Worm (Caenorhabditis elegans) whole organism, young adult: ENCODE measurements around the gene cua-1.

Experiments used
- D2030.7 ChIP-seq: fragments of 200-800 bp; sonication (Bioruptor generic); IDR thresholded peaks from 2 replicates; pipeline ENCODE4 v1.3.6; 2022; ENCODE audit warnings: missing genetic modification reagents, missing genetic modification characterization, missing compliant biosample characterization
- F10E7.11 ChIP-seq: sonication (generic microtip); optimal IDR thresholded peaks from 2 replicates; lab custom pipeline; 2017; ENCODE audit warnings: mild to moderate bottlenecking, missing genetic modification characterization, moderate library complexity, missing compliant biosample characterization
- F23B12.7 ChIP-seq: sonication (generic microtip); optimal IDR thresholded peaks from 2 replicates; lab custom pipeline; 2017; ENCODE audit warnings: missing genetic modification characterization, mild to moderate bottlenecking, missing compliant biosample characterization, antibody characterized with exemption, moderate library complexity; ENCODE audit not compliant: insufficient read depth
- F33H1.4 ChIP-seq: fragments of 200-800 bp; sonication (Bioruptor generic); IDR thresholded peaks from 2 replicates; pipeline ENCODE4 v1.3.6; 2022; ENCODE audit warnings: missing genetic modification reagents, missing genetic modification characterization, missing compliant biosample characterization
- F57A8.1 ChIP-seq: fragments of 200-800 bp; sonication (Bioruptor generic); optimal IDR thresholded peaks from 2 replicates; lab custom pipeline; 2018; ENCODE audit warnings: mild to moderate bottlenecking, missing genetic modification characterization, moderate library complexity, missing compliant biosample characterization
- K11D2.4 ChIP-seq: fragments of 200-800 bp; sonication (Bioruptor generic); IDR thresholded peaks from 2 replicates; pipeline ENCODE4 v1.3.6; 2022; ENCODE audit warnings: missing genetic modification reagents, missing genetic modification characterization, missing compliant biosample characterization
- Y53F4B.3 ChIP-seq: fragments of 200-800 bp; sonication (Bioruptor generic); IDR thresholded peaks from 2 replicates; pipeline ENCODE4 v1.3.6; 2022; ENCODE audit warnings: missing genetic modification reagents, missing genetic modification characterization, missing compliant biosample characterization
- Y79H2A.3 ChIP-seq: fragments of 200-800 bp; sonication (Bioruptor generic); conservative IDR thresholded peaks from 2 replicates; pipeline ENCODE4 v1.3.6; 2022; ENCODE audit warnings: missing genetic modification reagents, missing genetic modification characterization, missing compliant biosample characterization
- ama-1 ChIP-seq, 3 experiments: fragments of 150-350 bp in 1 of 3; sonication (generic microtip) in 2 of 3; optimal IDR thresholded peaks; 2 replicates each; lab custom pipeline; 2014 to 2018; ENCODE audit warnings: missing biosample characterization in 2 of 3, missing genetic modification characterization in 2 of 3, missing genetic modification reagents in 2 of 3
- attf-3 ChIP-seq: fragments of 200-800 bp; sonication (Bioruptor generic); conservative IDR thresholded peaks from 2 replicates; pipeline ENCODE4 v1.3.6; 2022; ENCODE audit warnings: missing genetic modification reagents, missing genetic modification characterization, missing compliant biosample characterization
- attf-5 ChIP-seq: fragments of 200-800 bp; sonication (Bioruptor generic); optimal IDR thresholded peaks from 2 replicates; lab custom pipeline; 2018; ENCODE audit warnings: mild to moderate bottlenecking, missing genetic modification characterization, missing compliant biosample characterization
- ceh-100 ChIP-seq: fragments of 200-800 bp; sonication (Bioruptor generic); IDR thresholded peaks from 2 replicates; pipeline ENCODE4 v1.3.6; 2022; ENCODE audit warnings: missing genetic modification reagents, missing genetic modification characterization, missing compliant biosample characterization
- ceh-27 ChIP-seq: fragments of 200-800 bp; sonication (Bioruptor generic); optimal IDR thresholded peaks from 2 replicates; lab custom pipeline; 2018; ENCODE audit warnings: mild to moderate bottlenecking, missing genetic modification characterization, moderate library complexity, missing compliant biosample characterization
- ceh-40 ChIP-seq: fragments of 200-800 bp; sonication (Bioruptor generic); IDR thresholded peaks from 2 replicates; pipeline ENCODE4 v1.3.6; 2022; ENCODE audit warnings: missing genetic modification characterization, missing compliant biosample characterization
- ceh-79 ChIP-seq: sonication (generic microtip); optimal IDR thresholded peaks from 2 replicates; lab custom pipeline; 2017; ENCODE audit warnings: mild to moderate bottlenecking, missing genetic modification characterization, missing compliant biosample characterization
- ceh-91 ChIP-seq: fragments of 200-800 bp; sonication (Bioruptor generic); IDR thresholded peaks from 2 replicates; pipeline ENCODE4 v1.3.6; 2022; ENCODE audit warnings: missing genetic modification reagents, missing genetic modification characterization, missing compliant biosample characterization
- dox-1 ChIP-seq: fragments of 200-800 bp; sonication (Bioruptor generic); IDR thresholded peaks from 2 replicates; pipeline ENCODE4 v1.3.6; 2022; ENCODE audit warnings: missing genetic modification reagents, missing genetic modification characterization, missing compliant biosample characterization
- dpl-1 ChIP-seq: fragments of 150-350 bp; optimal IDR thresholded peaks from 2 replicates; lab custom pipeline; 2014; ENCODE audit warnings: missing biosample characterization, missing genetic modification reagents, missing genetic modification characterization
- efl-1 ChIP-seq: fragments of 150-350 bp; optimal IDR thresholded peaks from 2 replicates; lab custom pipeline; 2014; ENCODE audit warnings: missing biosample characterization, missing genetic modification reagents, missing genetic modification characterization
- egl-44 ChIP-seq: fragments of 200-800 bp; sonication (Bioruptor generic); IDR thresholded peaks from 2 replicates; pipeline ENCODE4 v1.3.6; 2022; ENCODE audit warnings: missing genetic modification reagents, missing genetic modification characterization, missing compliant biosample characterization
- egrh-3 ChIP-seq: fragments of 200-800 bp; sonication (Bioruptor generic); IDR thresholded peaks from 2 replicates; pipeline ENCODE4 v1.3.6; 2022; ENCODE audit warnings: missing genetic modification reagents, missing genetic modification characterization, missing compliant biosample characterization
- him-1 ChIP-seq: sonication (generic microtip); optimal IDR thresholded peaks from 2 replicates; lab custom pipeline; 2016; ENCODE audit warnings: missing genotype, missing genetic modification reagents, missing genetic modification characterization, missing compliant biosample characterization
- hlh-12 ChIP-seq: sonication (generic microtip); optimal IDR thresholded peaks from 2 replicates; lab custom pipeline; 2016; ENCODE audit warnings: missing genetic modification characterization, missing compliant biosample characterization
- let-607 ChIP-seq, 2 experiments: fragments of 200-800 bp in 1 of 2; sonication (Bioruptor generic) in 1 of 2; sonication (generic microtip) in 1 of 2; optimal IDR thresholded peaks; 2 replicates each; lab custom pipeline; 2016 to 2018; ENCODE audit warnings: mild to moderate bottlenecking in 2 of 2, missing compliant biosample characterization in 2 of 2, missing genetic modification characterization in 2 of 2, moderate library complexity in 2 of 2, missing genotype in 1 of 2
- lin-35 ChIP-seq, 3 experiments: fragments of 150-350 bp in 2 of 3; sonication (generic microtip) in 1 of 3; optimal IDR thresholded peaks; 2 replicates each; lab custom pipeline; 2014 to 2018; ENCODE audit warnings: missing biosample characterization in 3 of 3, missing genetic modification characterization in 3 of 3, missing genetic modification reagents in 3 of 3
- lin-40 ChIP-seq: sonication (generic microtip); optimal IDR thresholded peaks from 2 replicates; lab custom pipeline; 2016; ENCODE audit warnings: missing genetic modification characterization, mild to moderate bottlenecking, missing compliant biosample characterization, missing genotype, missing genetic modification reagents
- lin-54 ChIP-seq: fragments of 200-800 bp; sonication (Bioruptor generic); optimal IDR thresholded peaks from 2 replicates; lab custom pipeline; 2018; ENCODE audit warnings: mild to moderate bottlenecking, missing genetic modification characterization, missing compliant biosample characterization
- lsl-1 ChIP-seq: fragments of 200-800 bp; sonication (Bioruptor generic); optimal IDR thresholded peaks from 2 replicates; lab custom pipeline; 2018; ENCODE audit warnings: mild to moderate bottlenecking, missing genetic modification characterization, moderate library complexity, missing compliant biosample characterization
- lsy-27 ChIP-seq: sonication (generic microtip); optimal IDR thresholded peaks from 2 replicates; lab custom pipeline; 2017; ENCODE audit warnings: missing genetic modification characterization, mild to moderate bottlenecking, missing compliant biosample characterization, antibody characterized with exemption, missing genotype, borderline replicate concordance; ENCODE audit not compliant: insufficient read depth
- madf-6 ChIP-seq: fragments of 200-800 bp; sonication (Bioruptor generic); IDR thresholded peaks from 2 replicates; pipeline ENCODE4 v1.3.6; 2022; ENCODE audit warnings: missing genetic modification reagents, missing genetic modification characterization, missing compliant biosample characterization
- mcd-1 ChIP-seq: fragments of 200-800 bp; sonication (Bioruptor generic); IDR thresholded peaks from 2 replicates; pipeline ENCODE4 v1.3.6; 2022; ENCODE audit warnings: missing genetic modification reagents, missing genetic modification characterization, missing compliant biosample characterization
- nhr-27 ChIP-seq: fragments of 200-800 bp; sonication (Bioruptor generic); optimal IDR thresholded peaks from 2 replicates; lab custom pipeline; 2018; ENCODE audit warnings: mild to moderate bottlenecking, missing genetic modification characterization, moderate library complexity, missing compliant biosample characterization
- pbrm-1 ChIP-seq: fragments of 200-800 bp; sonication (Bioruptor generic); IDR thresholded peaks from 2 replicates; pipeline ENCODE4 v1.3.6; 2022; ENCODE audit warnings: missing genetic modification reagents, missing genetic modification characterization, missing compliant biosample characterization
- snpc-1.1 ChIP-seq: sonication (generic microtip); optimal IDR thresholded peaks from 2 replicates; lab custom pipeline; 2017; ENCODE audit warnings: missing genetic modification characterization, mild to moderate bottlenecking, missing compliant biosample characterization, antibody characterized with exemption, moderate library complexity, missing genotype, missing genetic modification reagents; ENCODE audit not compliant: insufficient read depth
- snpc-3.4 ChIP-seq: sonication (generic microtip); optimal IDR thresholded peaks from 2 replicates; lab custom pipeline; 2017; ENCODE audit warnings: missing genetic modification characterization, mild to moderate bottlenecking, missing compliant biosample characterization, antibody characterized with exemption, moderate library complexity, missing genotype, missing genetic modification reagents
- tbp1 ChIP-seq: fragments of 200-800 bp; sonication (Bioruptor generic); optimal IDR thresholded peaks from 2 replicates; lab custom pipeline; 2018; ENCODE audit warnings: mild to moderate bottlenecking, missing genetic modification characterization, missing compliant biosample characterization
- tbx-9 ChIP-seq: sonication (generic microtip); optimal IDR thresholded peaks from 2 replicates; lab custom pipeline; 2016; ENCODE audit warnings: borderline replicate concordance, missing genetic modification characterization, inconsistent platforms, missing compliant biosample characterization
- unc-130 ChIP-seq: sonication (generic microtip); optimal IDR thresholded peaks from 2 replicates; lab custom pipeline; 2016; ENCODE audit warnings: missing genetic modification reagents, missing genetic modification characterization, missing compliant biosample characterization
- xnd-1 ChIP-seq: sonication (generic microtip); optimal IDR thresholded peaks from 2 replicates; lab custom pipeline; 2016; ENCODE audit warnings: missing genotype, missing genetic modification reagents, missing genetic modification characterization, missing compliant biosample characterization
- zim-3 ChIP-seq: sonication (generic microtip); optimal IDR thresholded peaks from 2 replicates; lab custom pipeline; 2017; ENCODE audit warnings: mild to moderate bottlenecking, missing genetic modification characterization, moderate library complexity, missing compliant biosample characterization
- ztf-18 ChIP-seq: sonication (generic microtip); optimal IDR thresholded peaks from 2 replicates; lab custom pipeline; 2016; ENCODE audit warnings: missing genotype, mild to moderate bottlenecking, missing genetic modification characterization, missing compliant biosample characterization
- ztf-26 ChIP-seq: sonication (generic microtip); optimal IDR thresholded peaks from 2 replicates; lab custom pipeline; 2017; ENCODE audit warnings: missing genetic modification characterization, missing compliant biosample characterization

The cua-1 gene

DNA sequence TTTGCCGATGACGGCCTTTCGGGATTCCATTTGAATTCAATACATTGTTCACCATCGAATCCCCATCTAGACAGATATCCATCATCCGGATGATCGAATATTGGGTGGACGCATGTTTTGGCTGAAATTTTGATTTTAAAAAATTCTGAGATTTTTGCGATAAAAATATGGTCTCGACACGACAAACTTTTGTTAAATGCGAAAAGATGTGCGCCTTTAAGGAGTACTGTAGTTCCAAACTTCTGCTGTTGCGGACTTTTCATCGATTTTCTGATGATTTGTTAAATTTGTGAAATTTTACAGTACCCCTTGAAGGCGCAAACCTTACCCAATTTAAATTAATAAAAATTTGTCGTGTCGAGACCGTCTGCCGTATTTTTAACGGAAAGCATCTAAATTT is 27.3 kb downstream of the cua-1 start:
- TF ChIP-seq zim-3 (tag; lab: Kevin White, UChicago) (no peak), F33H1.4 (peak; percentile 52; the same call in 1 of the 2 replicates), lsl-1 (GFP tag; lab: Kevin White, UChicago) (peak; percentile 75), him-1 (tag; lab: Kevin White, UChicago) (peak; percentile 30), nhr-27 (tag; lab: Kevin White, UChicago) (no peak), xnd-1 (peak; percentile 21)

ce11 chrIII:13426036-13426435 is 29.1 kb downstream of the cua-1 start, which contains the start of gene cope-1:
TSS of gene cope-1 (plus strand) at chrIII:13426264.
- no peak for TF ChIP-seq Y79H2A.3 (GFP tag; lab: Robert Waterston, UW)
- peak in 1 of 2 experiments; percentile 61 for TF ChIP-seq let-607 (tag; optimal IDR thresholded peaks at IDR 0.05; lab: Kevin White, UChicago)

DNA sequence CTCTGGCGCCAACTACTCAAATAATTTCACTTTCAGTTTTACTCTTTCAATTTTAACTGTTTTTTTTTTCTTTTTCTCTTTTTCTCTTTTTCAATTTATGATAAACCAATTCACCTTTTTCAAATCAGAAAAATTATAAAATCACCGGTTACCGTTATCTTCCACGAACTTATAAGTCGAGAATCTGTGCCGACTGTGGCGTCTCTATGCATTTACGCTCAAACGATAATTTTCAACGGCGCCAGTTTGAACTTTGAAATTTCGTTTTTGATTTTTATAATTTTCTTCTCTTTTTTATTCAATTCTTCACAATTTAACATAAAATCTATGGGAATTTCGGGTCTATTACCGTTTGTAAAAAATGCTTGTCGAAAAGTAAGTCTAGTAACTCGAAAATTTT is 31.7 kb downstream of the cua-1 start, which contains the start of gene exo-1:
Gene exo-1 (plus strand): TSS at position 101 of the 400 bp plus-strand sequence.
- no peak for TF ChIP-seq lin-40 (tag; lab: Kevin White, UChicago)
- TF ChIP-seq tbp1: peak; percentile 31
- peak; percentile 95 for TF ChIP-seq ceh-100 (GFP tag; lab: Robert Waterston, UW)
- no peak for TF ChIP-seq F57A8.1 (GFP tag; lab: Kevin White, UChicago)
- peak; percentile 44 for TF ChIP-seq lsl-1 (GFP tag; lab: Kevin White, UChicago)
- TF ChIP-seq snpc-1.1 (tag; lab: Kevin White, UChicago): no peak
- peak; percentile 82 for TF ChIP-seq lin-54 (GFP tag; lab: Kevin White, UChicago)
- TF ChIP-seq egrh-3: 0 out of 2 replicates have a peak, but pooled peaks have one; percentile 18
- TF ChIP-seq ama-1 (optimal IDR thresholded peaks at IDR 0.05; lab: Kevin White, UChicago): no peak
- no peak for TF ChIP-seq ama-1 (GFP tag; optimal IDR thresholded peaks at IDR 0.05; lab: Kevin White, UChicago)
- peak; percentile 95 for TF ChIP-seq F23B12.7 (tag; lab: Kevin White, UChicago)
- TF ChIP-seq D2030.7 (GFP tag; lab: Robert Waterston, UW): peak; percentile 68
- TF ChIP-seq ceh-40 (GFP tag; lab: Robert Waterston, UW): no peak
- TF ChIP-seq snpc-3.4: peak; percentile 17
- peak; percentile 10; the same call in 1 of the 2 replicates for TF ChIP-seq F33H1.4
- no peak for TF ChIP-seq hlh-12 (tag; lab: Kevin White, UChicago)
- TF ChIP-seq tbx-9 (tag; lab: Kevin White, UChicago): no peak
- TF ChIP-seq ceh-79 (tag; lab: Kevin White, UChicago): no peak
- no peak for TF ChIP-seq F10E7.11 (tag; lab: Kevin White, UChicago)
- TF ChIP-seq ztf-26 (tag; lab: Kevin White, UChicago): no peak
- peak; percentile 53 for TF ChIP-seq unc-130
- no peak for TF ChIP-seq xnd-1
- 0 out of 2 replicates have a peak, but pooled peaks have one; percentile 20 for TF ChIP-seq attf-3 (GFP tag; lab: Robert Waterston, UW)
- no peak for TF ChIP-seq Y53F4B.3 (GFP tag; lab: Robert Waterston, UW)
- no peak for TF ChIP-seq K11D2.4
- TF ChIP-seq dpl-1 (GFP tag; lab: Kevin White, UChicago): peak; percentile 80
- no peak for TF ChIP-seq pbrm-1 (GFP tag; lab: Robert Waterston, UW)
- TF ChIP-seq lsy-27 (tag; lab: Kevin White, UChicago): no peak
- peak; percentile 41 for TF ChIP-seq ztf-18 (tag; lab: Kevin White, UChicago)
- TF ChIP-seq egl-44 (GFP tag; lab: Robert Waterston, UW): no peak
- peak; percentile 85 for TF ChIP-seq mcd-1 (GFP tag; lab: Robert Waterston, UW)
- TF ChIP-seq efl-1 (GFP tag; lab: Kevin White, UChicago): peak; percentile 77
- TF ChIP-seq him-1 (tag; lab: Kevin White, UChicago): peak; percentile 4
- TF ChIP-seq attf-5 (GFP tag; lab: Kevin White, UChicago): peak; percentile 78
- TF ChIP-seq ceh-27 (GFP tag; lab: Kevin White, UChicago): peak; percentile 46
- no peak for TF ChIP-seq madf-6 (GFP tag; lab: Robert Waterston, UW)
- peak; percentile 49 for TF ChIP-seq ceh-91 (GFP tag; lab: Robert Waterston, UW)
- TF ChIP-seq dox-1 (GFP tag; lab: Robert Waterston, UW): 0 out of 2 replicates have a peak, but pooled peaks have one; percentile 30
- TF ChIP-seq lin-35 (GFP tag; optimal IDR thresholded peaks at IDR 0.05; lab: Kevin White, UChicago): peak in 1 of 3 experiments; percentile 83
